Worm (Caenorhabditis elegans): ENCODE data around the gene K08C7.4.
"Not testable (repeated sequence)": the region's sequence is repeated elsewhere in the genome, so short reads cannot be mapped to it uniquely, and the experiment has no call there.

K08C7.4 gene

ce11 chrIV:10697022-10697979 is 17.0 kb upstream of the K08C7.4 start, which contains the start of gene allo-1:
allo-1 (minus strand) TSS chrIV:10697072.
- peak; percentile 10 for TF ChIP-seq lsy-2 (tag; optimal IDR thresholded peaks at IDR 0.05)
- TF ChIP-seq nhr-237 (tag; optimal IDR thresholded peaks at IDR 0.05) = no peak
- peak; percentile 95 for TF ChIP-seq hlh-1 (tag; optimal IDR thresholded peaks at IDR 0.05)

- TF ChIP-seq mls-2 (tag; optimal IDR thresholded peaks at IDR 0.05) (no peak), ham-2 (GFP tag; optimal IDR thresholded peaks at IDR 0.05) (no peak), nhr-28 (tag; optimal IDR thresholded peaks at IDR 0.05) (no peak), mab-5 (tag; optimal IDR thresholded peaks at IDR 0.05) (no peak), sptf-1 (tag; optimal IDR thresholded peaks at IDR 0.05) (no peak), unc-39 (tag; optimal IDR thresholded peaks at IDR 0.05) (no peak), cnd-1 (tag; optimal IDR thresholded peaks at IDR 0.05) (no peak), flh-1 (GFP tag; optimal IDR thresholded peaks at IDR 0.05) (no peak), unc-62 (GFP tag; optimal IDR thresholded peaks at IDR 0.05) (no peak), mep-1 (tag; optimal IDR thresholded peaks at IDR 0.05) (no peak), ces-1 (GFP tag; optimal IDR thresholded peaks at IDR 0.05) (no peak), ceh-43 (GFP tag; optimal IDR thresholded peaks at IDR 0.05) (no peak), lsy-2 (tag; optimal IDR thresholded peaks at IDR 0.05) (no peak), drap-1 (GFP tag; optimal IDR thresholded peaks at IDR 0.05) (no peak), nhr-237 (tag; optimal IDR thresholded peaks at IDR 0.05) (no peak), blmp-1 (tag; optimal IDR thresholded peaks at IDR 0.05) (no peak), ceh-39 (tag; optimal IDR thresholded peaks at IDR 0.05) (no peak), pha-4 (tag; optimal IDR thresholded peaks at IDR 0.05) (no peak), sem-2 (GFP tag; optimal IDR thresholded peaks at IDR 0.05) (no peak)
Measured at ce11 chrIV:10695203-10695602, 14.9 kb upstream of the K08C7.4 start, which contains the start of gene R102.4. R102.4 (minus strand) TSS chrIV:10695303.

ce11 chrIV:10690139-10690538 is 9.9 kb upstream of the K08C7.4 start, which contains the start of gene R102.8:
R102.8 (minus strand) TSS chrIV:10690239.
- TF ChIP-seq mls-2 (tag; optimal IDR thresholded peaks at IDR 0.05) (no peak), sem-2 (GFP tag; optimal IDR thresholded peaks at IDR 0.05) (no peak), mab-5 (tag; optimal IDR thresholded peaks at IDR 0.05) (no peak), ceh-43 (GFP tag; optimal IDR thresholded peaks at IDR 0.05) (no peak), ceh-39 (tag; optimal IDR thresholded peaks at IDR 0.05) (no peak), snpc-4 (tag; optimal IDR thresholded peaks at IDR 0.05) (no peak), drap-1 (GFP tag; optimal IDR thresholded peaks at IDR 0.05) (no peak)

- TF ChIP-seq ztf-11 (tag; optimal IDR thresholded peaks at IDR 0.05) (no peak), blmp-1 (tag; optimal IDR thresholded peaks at IDR 0.05) (no peak), lin-13 (tag; optimal IDR thresholded peaks at IDR 0.05) (no peak), nhr-2 (tag; optimal IDR thresholded peaks at IDR 0.05) (no peak), sem-2 (GFP tag; optimal IDR thresholded peaks at IDR 0.05) (no peak), sptf-1 (tag; optimal IDR thresholded peaks at IDR 0.05) (no peak)
Measured at ce11 chrIV:10688972-10689567, 8.8 kb upstream of the K08C7.4 start, which contains the start of gene R102.3. R102.3 (plus strand) TSS chrIV:10689517.

- not testable (repeated sequence) for TF ChIP-seq lin-13 (tag; optimal IDR thresholded peaks at IDR 0.05); tbx-8 (GFP tag; optimal IDR thresholded peaks at IDR 0.05); ham-2 (GFP tag; optimal IDR thresholded peaks at IDR 0.05)
Measured at ce11 chrIV:10687307-10687706, 7.0 kb upstream of the K08C7.4 start, which contains the start of gene R102.2. R102.2 (plus strand) TSS chrIV:10687607.

- TF ChIP-seq unc-120 (tag; optimal IDR thresholded peaks at IDR 0.05; ENCODE audit: poor library complexity, severe bottlenecking) (peak; percentile 16), hlh-1 (tag; optimal IDR thresholded peaks at IDR 0.05) (no peak)
Measured at ce11 chrIV:10685758-10686157, 5.5 kb upstream of the K08C7.4 start, which contains the start of the genes K08C7.6 and R102.1. K08C7.6 (minus strand) TSS chrIV:10685858. R102.1 (plus strand) TSS chrIV:10686048.

All from whole organism, mixed stage, embryonic.